Worm (Caenorhabditis elegans) whole organism, L1 larva: ENCODE measurements around the gene mbk-2.

Experiments used
- Y116A8C.19 ChIP-seq: sonication (generic microtip); optimal IDR thresholded peaks from 2 replicates; lab custom pipeline; 2016; ENCODE audit warnings: missing compliant biosample characterization, missing genetic modification characterization, borderline replicate concordance
- ama-1 ChIP-seq: fragments of 150-350 bp; optimal IDR thresholded peaks from 2 replicates; lab custom pipeline; 2014
- ceh-63 ChIP-seq: fragments of 200-800 bp; sonication (Bioruptor generic); optimal IDR thresholded peaks from 2 replicates; lab custom pipeline; 2018; ENCODE audit warnings: mild to moderate bottlenecking, missing genetic modification characterization, missing compliant biosample characterization
- ceh-8 ChIP-seq: fragments of 200-800 bp; sonication (Bioruptor generic); optimal IDR thresholded peaks from 2 replicates; lab custom pipeline; 2018; ENCODE audit warnings: mild to moderate bottlenecking, missing genetic modification characterization, moderate library complexity, missing compliant biosample characterization
- efl-1 ChIP-seq, 4 experiments: fragments of 150-350 bp; optimal IDR thresholded peaks in 3 of 4; peaks in 1 of 4; 1 replicate in 1 of 4; 2 replicates in 3 of 4; lab custom pipeline; 2014; ENCODE audit warnings: missing biosample characterization in 2 of 4, missing genetic modification characterization in 2 of 4, missing genetic modification reagents in 2 of 4
- elt-2 ChIP-seq: sonication (generic microtip); optimal IDR thresholded peaks from 2 replicates; lab custom pipeline; 2016; ENCODE audit warnings: missing genetic modification characterization, mild to moderate bottlenecking, inconsistent platforms, missing compliant biosample characterization, missing genetic modification reagents
- fos-1 ChIP-seq: fragments of 150-350 bp; optimal IDR thresholded peaks from 2 replicates; lab custom pipeline; 2014; ENCODE audit warnings: missing biosample characterization, missing genetic modification characterization
- irx-1 ChIP-seq: sonication (generic microtip); optimal IDR thresholded peaks from 2 replicates; lab custom pipeline; 2016; ENCODE audit warnings: missing genetic modification characterization, missing compliant biosample characterization
- jun-1 ChIP-seq: fragments of 150-350 bp; optimal IDR thresholded peaks from 2 replicates; lab custom pipeline; 2014; ENCODE audit warnings: missing biosample characterization, missing genetic modification reagents, missing genetic modification characterization
- lin-14 ChIP-seq: fragments of 200-800 bp; sonication (Bioruptor generic); optimal IDR thresholded peaks from 2 replicates; lab custom pipeline; 2018; ENCODE audit warnings: mild to moderate bottlenecking, missing genetic modification characterization, moderate library complexity, missing compliant biosample characterization
- mab-9 ChIP-seq: fragments of 200-800 bp; sonication (Bioruptor generic); IDR thresholded peaks from 2 replicates; pipeline ENCODE4 v1.3.6; 2022; ENCODE audit warnings: missing genetic modification reagents, missing genetic modification characterization, missing compliant biosample characterization
- mdl-1 ChIP-seq, 2 experiments: fragments of 150-350 bp; optimal IDR thresholded peaks; 2 replicates each; lab custom pipeline; 2014 to 2017; ENCODE audit warnings: missing biosample characterization in 2 of 2, missing genetic modification characterization in 2 of 2, inconsistent platforms in 1 of 2
- mef-2 ChIP-seq: fragments of 150-350 bp; optimal IDR thresholded peaks from 2 replicates; lab custom pipeline; 2014; ENCODE audit warnings: missing biosample characterization, missing genetic modification characterization
- nhr-11 ChIP-seq: fragments of 150-350 bp; optimal IDR thresholded peaks from 2 replicates; lab custom pipeline; 2014; ENCODE audit warnings: missing biosample characterization, missing genetic modification characterization
- nhr-12 ChIP-seq: sonication (generic microtip); optimal IDR thresholded peaks from 2 replicates; lab custom pipeline; 2017; ENCODE audit warnings: missing biosample characterization, missing genetic modification characterization
- pqm-1 ChIP-seq: sonication (generic microtip); optimal IDR thresholded peaks from 3 replicates; lab custom pipeline; 2017; ENCODE audit warnings: missing biosample characterization, missing genetic modification characterization
- rnt-1 ChIP-seq: sonication (generic microtip); optimal IDR thresholded peaks from 2 replicates; lab custom pipeline; 2016; ENCODE audit warnings: mild to moderate bottlenecking, missing genetic modification characterization, moderate library complexity, missing compliant biosample characterization
- skn-1 ChIP-seq: fragments of 150-350 bp; optimal IDR thresholded peaks from 2 replicates; lab custom pipeline; 2014; ENCODE audit warnings: missing biosample characterization, missing genetic modification characterization
- sox-4 ChIP-seq: sonication (generic microtip); optimal IDR thresholded peaks from 2 replicates; lab custom pipeline; 2016; ENCODE audit warnings: missing genetic modification characterization, missing compliant biosample characterization
- sup-37 ChIP-seq: fragments of 200-800 bp; sonication (Bioruptor generic); optimal IDR thresholded peaks from 2 replicates; lab custom pipeline; 2018; ENCODE audit warnings: mild to moderate bottlenecking, missing genetic modification characterization, missing compliant biosample characterization
- unc-62 ChIP-seq: fragments of 150-350 bp; optimal IDR thresholded peaks from 2 replicates; lab custom pipeline; 2014; ENCODE audit warnings: missing biosample characterization, missing genetic modification reagents, missing genetic modification characterization
- ztf-11 ChIP-seq, 2 experiments: sonication (generic microtip); optimal IDR thresholded peaks; 2 replicates each; lab custom pipeline; 2016 to 2017; ENCODE audit warnings: missing genetic modification characterization in 2 of 2, missing biosample characterization in 1 of 2, missing compliant biosample characterization in 1 of 2

Gene mbk-2

DNA sequence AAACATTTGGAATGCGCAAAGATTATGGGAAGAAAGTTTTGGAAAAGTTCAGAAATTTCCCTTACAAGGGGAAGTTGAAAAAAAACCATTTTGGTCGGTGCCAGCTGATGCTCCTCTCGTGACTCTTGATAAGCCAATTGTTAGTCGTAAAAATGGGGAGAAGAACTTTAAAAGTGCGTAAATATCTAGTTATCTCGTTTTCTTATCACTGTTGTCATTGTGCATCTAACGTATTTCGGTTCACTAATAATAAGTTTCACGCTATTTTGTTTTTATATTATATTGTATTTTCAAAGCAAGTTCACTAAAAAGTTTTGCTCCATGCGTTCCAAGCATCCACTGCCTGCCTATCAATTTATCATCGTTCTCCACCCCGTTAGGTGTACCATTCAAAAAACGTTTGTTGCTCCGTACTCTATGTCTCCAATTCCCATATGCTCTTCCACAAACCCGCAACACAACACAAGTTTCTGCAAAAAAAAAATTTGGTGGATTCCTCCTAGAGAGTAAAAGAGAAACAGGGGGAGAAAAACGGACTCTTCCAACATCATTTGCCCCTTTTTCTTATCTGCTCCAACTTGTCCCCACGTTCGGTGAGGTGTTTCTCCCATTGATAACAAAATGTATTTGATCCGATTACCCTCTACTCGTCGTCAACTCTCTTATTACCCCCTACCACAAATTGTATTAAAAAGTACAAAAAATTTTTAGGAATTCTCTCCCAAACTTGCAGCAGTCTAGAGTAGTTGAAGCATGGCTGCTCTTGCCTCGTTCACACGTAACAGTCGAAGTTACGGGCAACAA lies at the start of gene mbk-2:
mbk-2 (plus strand) TSS at position 754 of the 804 bp plus-strand sequence.
- no peak for TF ChIP-seq ceh-63 (GFP tag; lab: Kevin White, UChicago)
- TF ChIP-seq elt-2, result peak; percentile 89
- no peak for TF ChIP-seq pqm-1 (tag; lab: Kevin White, UChicago)
- no peak for TF ChIP-seq efl-1 (optimal IDR thresholded peaks at IDR 0.05; lab: Kevin White, UChicago)
- peak in 1 of 2 experiments; percentile 86 for TF ChIP-seq efl-1 (GFP tag; optimal IDR thresholded peaks at IDR 0.05 in 1 of 2; lab: Kevin White, UChicago)
- TF ChIP-seq lin-14 (GFP tag; lab: Kevin White, UChicago), result peak; percentile 13

DNA sequence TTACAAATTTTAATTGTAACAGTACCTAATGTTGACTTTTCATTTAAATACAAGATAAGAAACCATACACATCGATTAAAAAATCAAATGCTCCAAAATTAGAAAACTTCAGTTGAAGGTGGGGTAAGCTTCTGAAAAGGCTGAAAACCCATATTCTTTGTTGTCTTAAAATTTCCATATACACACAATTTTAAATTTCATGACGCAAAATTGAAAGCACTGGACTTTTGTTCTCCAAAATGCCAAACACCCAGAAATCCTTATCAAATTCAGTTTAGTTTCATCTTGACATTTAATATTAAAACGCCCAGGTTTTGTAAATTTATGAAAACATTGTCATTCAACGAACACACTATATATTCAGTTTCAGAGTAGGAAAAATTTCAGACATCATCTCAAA lies 48.8 kb upstream of the mbk-2 start, which contains the start of gene F55G11.7:
F55G11.7 (plus strand) TSS at position 301 of the 400 bp plus-strand sequence.
- TF ChIP-seq mdl-1 (tag; optimal IDR thresholded peaks at IDR 0.05; lab: Kevin White, UChicago), result no peak
- no peak for TF ChIP-seq mab-9 (GFP tag; lab: Robert Waterston, UW)
- TF ChIP-seq sup-37 (GFP tag; lab: Kevin White, UChicago), result no peak
- TF ChIP-seq efl-1 (optimal IDR thresholded peaks at IDR 0.05; lab: Kevin White, UChicago), result no peak
- peak in 1 of 2 experiments; percentile 56 for TF ChIP-seq efl-1 (GFP tag; optimal IDR thresholded peaks at IDR 0.05 in 1 of 2; lab: Kevin White, UChicago)
- no peak for TF ChIP-seq rnt-1 (tag; lab: Kevin White, UChicago)
- no peak for TF ChIP-seq jun-1 (tag; lab: Kevin White, UChicago)

- TF ChIP-seq ceh-8 (GFP tag; lab: Kevin White, UChicago), result no peak
- TF ChIP-seq elt-2, result peak; percentile 65
These were observed 46.4 kb upstream of the mbk-2 start, which contains the start of gene F55G11.8 for ce11 chrIV:12962564-12962963. TSS of gene F55G11.8 (plus strand) at chrIV:12962808.

ce11 chrIV:12964648-12965047 lies 44.3 kb upstream of the mbk-2 start:
- TF ChIP-seq mef-2 (tag; lab: Kevin White, UChicago), result no peak
- TF ChIP-seq elt-2, result peak; percentile 74
- no peak for TF ChIP-seq efl-1 (optimal IDR thresholded peaks at IDR 0.05; lab: Kevin White, UChicago)
- peak in 1 of 2 experiments; percentile 15 for TF ChIP-seq efl-1 (GFP tag; optimal IDR thresholded peaks at IDR 0.05 in 1 of 2; lab: Kevin White, UChicago)
- TF ChIP-seq, all 84 proteins: peak for 2

DNA sequence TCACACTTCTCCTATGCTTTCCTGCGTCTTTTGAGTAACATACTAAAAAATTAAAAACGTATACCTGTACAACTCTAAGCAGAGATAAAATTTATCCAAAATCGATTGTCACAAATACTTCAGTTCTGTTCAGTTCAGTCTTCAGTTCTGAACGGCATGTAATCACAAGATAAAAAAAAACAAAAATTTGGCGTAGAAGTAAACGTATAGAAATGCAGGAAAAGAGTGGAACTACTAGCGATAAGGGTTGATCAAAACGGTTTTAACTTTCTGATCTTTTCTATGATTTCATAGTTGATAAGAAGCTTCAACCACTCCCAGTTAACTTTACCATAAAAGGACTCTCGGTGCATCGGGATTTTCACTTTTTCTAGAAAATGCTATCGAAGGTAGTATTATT lies 43.9 kb upstream of the mbk-2 start, which contains the start of gene dod-22:
dod-22 (plus strand) TSS at position 301 of the 400 bp plus-strand sequence.
- TF ChIP-seq nhr-11 (tag; lab: Kevin White, UChicago) (no peak), irx-1 (no peak)

ce11 chrIV:12967303-12967702 lies 41.7 kb upstream of the mbk-2 start:
- TF ChIP-seq sox-4 (no peak), fos-1 (no peak), ama-1 (lab: Kevin White, UChicago) (no peak), Y116A8C.19 (tag; lab: Kevin White, UChicago) (no peak), unc-62 (GFP tag; lab: Kevin White, UChicago) (no peak)
- TF ChIP-seq, all 84 proteins: peak for 0

- TF ChIP-seq ztf-11 (tag; optimal IDR thresholded peaks at IDR 0.05; lab: Kevin White, UChicago) (no peak), elt-2 (peak; percentile 86), skn-1 (tag; lab: Kevin White, UChicago) (peak; percentile 6), efl-1 (optimal IDR thresholded peaks at IDR 0.05; lab: Kevin White, UChicago) (no peak), efl-1 (GFP tag; optimal IDR thresholded peaks at IDR 0.05 in 1 of 2; lab: Kevin White, UChicago) (peak in 1 of 2 experiments; percentile 87), mab-9 (GFP tag; lab: Robert Waterston, UW) (no peak)
- TF ChIP-seq, all 84 proteins: peak for 3
These were observed 39.8 kb upstream of the mbk-2 start, which contains the start of gene F55G11.2 for ce11 chrIV:12969141-12969540. TSS of gene F55G11.2 (minus strand) at chrIV:12969289.

DNA sequence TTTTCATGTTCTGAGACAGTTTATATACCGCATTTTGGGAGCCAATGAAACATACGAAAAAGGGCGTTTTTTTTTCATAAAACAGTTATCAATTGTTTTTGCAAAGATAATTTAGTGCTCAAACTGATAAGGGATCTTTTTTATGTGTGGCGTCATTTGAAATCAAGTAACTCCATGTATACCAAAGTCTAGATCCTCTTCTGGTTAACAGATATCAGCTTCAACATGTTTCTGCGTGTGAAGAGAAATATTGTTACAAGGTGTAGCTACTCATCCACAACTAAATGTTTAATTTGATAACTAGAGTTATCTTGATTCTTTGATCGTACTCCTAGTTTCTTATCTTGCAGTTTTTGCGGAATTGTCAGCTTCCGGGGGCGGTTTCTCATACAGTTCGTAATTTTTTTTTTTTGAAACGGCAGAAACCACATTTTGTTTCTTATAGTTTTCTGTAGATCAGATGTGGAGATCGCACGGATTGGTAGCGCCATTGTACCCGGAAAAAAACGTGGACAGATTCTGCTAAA lies 36.9 kb upstream of the mbk-2 start:
- TF ChIP-seq efl-1 (optimal IDR thresholded peaks at IDR 0.05; lab: Kevin White, UChicago) (no peak), efl-1 (GFP tag; optimal IDR thresholded peaks at IDR 0.05 in 1 of 2; lab: Kevin White, UChicago) (no peak), nhr-12 (tag; lab: Kevin White, UChicago) (no peak), elt-2 (peak; percentile 93)
- TF ChIP-seq, all 84 proteins: peak for 1
